Worm (Caenorhabditis elegans) whole organism, L2 larva: ENCODE data around the gene gly-6.

Experiments used
- R02D3.7 ChIP-seq: fragments of 150-350 bp; optimal IDR thresholded peaks from 2 replicates; lab custom pipeline; 2014; ENCODE audit warnings: missing biosample characterization, missing genetic modification characterization
- alr-1 ChIP-seq: fragments of 150-350 bp; optimal IDR thresholded peaks from 2 replicates; lab custom pipeline; 2014; ENCODE audit warnings: missing biosample characterization, missing genetic modification characterization
- aly-2 ChIP-seq: fragments of 150-350 bp; optimal IDR thresholded peaks from 2 replicates; lab custom pipeline; 2014; ENCODE audit warnings: missing biosample characterization, missing genetic modification characterization
- ama-1 ChIP-seq: fragments of 150-350 bp; optimal IDR thresholded peaks from 2 replicates; lab custom pipeline; 2018; ENCODE audit warnings: inconsistent platforms
- blmp-1 ChIP-seq: sonication (generic microtip); optimal IDR thresholded peaks from 2 replicates; lab custom pipeline; 2017; ENCODE audit warnings: missing genetic modification characterization, mild to moderate bottlenecking, missing compliant biosample characterization, antibody characterized with exemption, moderate library complexity; ENCODE audit not compliant: insufficient read depth
- egl-27 ChIP-seq: sonication (generic microtip); optimal IDR thresholded peaks from 3 replicates; lab custom pipeline; 2017; ENCODE audit warnings: missing biosample characterization, missing genetic modification reagents, missing genetic modification characterization
- mdl-1 ChIP-seq, 2 experiments: fragments of 150-350 bp in 1 of 2; sonication (generic microtip) in 1 of 2; optimal IDR thresholded peaks; 2 replicates each; lab custom pipeline; 2017; ENCODE audit warnings: missing biosample characterization in 2 of 2, missing genetic modification characterization in 2 of 2
- nhr-11 ChIP-seq: fragments of 150-350 bp; optimal IDR thresholded peaks from 2 replicates; lab custom pipeline; 2014; ENCODE audit warnings: missing biosample characterization, missing genetic modification characterization
- nhr-12 ChIP-seq: fragments of 150-350 bp; optimal IDR thresholded peaks from 2 replicates; lab custom pipeline; 2014; ENCODE audit warnings: missing biosample characterization, missing genetic modification characterization
- peb-1 ChIP-seq: fragments of 150-350 bp; optimal IDR thresholded peaks from 2 replicates; lab custom pipeline; 2014; ENCODE audit warnings: missing biosample characterization, missing genetic modification characterization
- sem-4 ChIP-seq: fragments of 150-350 bp; optimal IDR thresholded peaks from 2 replicates; lab custom pipeline; 2014; ENCODE audit warnings: missing biosample characterization, missing genetic modification reagents, missing genetic modification characterization
- snpc-4 ChIP-seq: fragments of 150-350 bp; optimal IDR thresholded peaks from 2 replicates; lab custom pipeline; 2014; ENCODE audit warnings: missing biosample characterization, missing genetic modification characterization
- ztf-11 ChIP-seq: sonication (generic microtip); optimal IDR thresholded peaks from 2 replicates; lab custom pipeline; 2017; ENCODE audit warnings: missing biosample characterization, missing genetic modification characterization

DNA sequence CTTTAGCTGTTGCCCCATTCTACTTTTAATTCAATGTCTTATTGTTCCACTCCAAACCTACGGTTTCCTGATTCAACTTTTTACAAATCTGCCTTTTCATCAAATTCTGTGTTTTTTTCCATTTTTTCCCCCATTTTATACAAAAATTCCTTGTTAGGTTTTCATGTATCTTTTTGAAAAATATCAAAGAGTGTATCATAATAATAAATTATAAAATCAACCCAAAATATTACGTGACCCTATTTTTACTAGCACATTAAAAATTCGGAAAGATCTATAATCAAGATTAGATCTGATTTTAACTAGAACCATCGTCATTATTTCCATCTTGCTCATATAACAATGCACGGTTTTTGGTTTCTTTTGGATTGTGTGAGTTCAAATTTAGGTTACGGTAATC lies 10.9 kb downstream of the gly-6 start, which contains the start of gene H38K22.6:
- TF ChIP-seq aly-2 (tag; lab: Kevin White, UChicago) (no peak), mdl-1 (tag; optimal IDR thresholded peaks at IDR 0.05; lab: Kevin White, UChicago) (no peak), nhr-11 (no peak), peb-1 (tag; lab: Kevin White, UChicago) (no peak), egl-27 (tag; lab: Kevin White, UChicago) (no peak), ztf-11 (tag; lab: Kevin White, UChicago) (no peak), blmp-1 (tag; lab: Kevin White, UChicago) (no peak), alr-1 (tag; lab: Kevin White, UChicago) (no peak), snpc-4 (no peak), nhr-12 (tag; lab: Kevin White, UChicago) (no peak), sem-4 (tag; lab: Kevin White, UChicago) (no peak), R02D3.7 (tag; lab: Kevin White, UChicago) (no peak), ama-1 (no peak)
